Worm (Caenorhabditis elegans): Measurements from ENCODE around the gene C07E3.4.

C07E3.4 gene

ce11 chrII:10384680-10385383, 24.2 kb downstream of the C07E3.4 start, which contains the start of gene ztf-27 (continued):
- TF ChIP-seq unc-30 (tag; optimal IDR thresholded peaks at IDR 0.05) (no peak), sptf-1 (tag; optimal IDR thresholded peaks at IDR 0.05) (no peak), tbx-2 (tag; optimal IDR thresholded peaks at IDR 0.05) (no peak), lin-13 (GFP tag; optimal IDR thresholded peaks at IDR 0.05) (no peak), unc-98 (GFP tag; IDR thresholded peaks at IDR 0.05) (no peak), unc-86 (tag; optimal IDR thresholded peaks at IDR 0.05) (no peak), nhr-47 (tag; optimal IDR thresholded peaks at IDR 0.05) (peak; percentile 48), nhr-90 (tag; optimal IDR thresholded peaks at IDR 0.05; ENCODE audit: poor library complexity) (peak; percentile 38), efl-3 (GFP tag; optimal IDR thresholded peaks at IDR 0.05) (no peak), fos-1 (tag; optimal IDR thresholded peaks at IDR 0.05) (no peak), ceh-82 (tag; optimal IDR thresholded peaks at IDR 0.05) (no peak), nhr-12 (tag; optimal IDR thresholded peaks at IDR 0.05) (no peak), nhr-237 (tag; optimal IDR thresholded peaks at IDR 0.05) (no peak), ceh-88 (GFP tag; IDR thresholded peaks at IDR 0.05) (no peak), rnt-1 (tag; optimal IDR thresholded peaks at IDR 0.05) (peak; percentile 51), nhr-71 (tag; optimal IDR thresholded peaks at IDR 0.05) (peak; percentile 62), nhr-20 (tag; optimal IDR thresholded peaks at IDR 0.05) (peak; percentile 64), ceh-90 (tag; optimal IDR thresholded peaks at IDR 0.05) (no peak), lsy-2 (tag; optimal IDR thresholded peaks at IDR 0.05) (peak in 1 of 2 experiments; percentile 54), hpl-2 (GFP tag; optimal IDR thresholded peaks at IDR 0.05) (no peak), nhr-84 (tag; optimal IDR thresholded peaks at IDR 0.05) (no peak), nhr-11 (tag; optimal IDR thresholded peaks at IDR 0.05) (no peak), alr-1 (tag; optimal IDR thresholded peaks at IDR 0.05; ENCODE audit: borderline replicate concordance) (no peak), nhr-85 (tag) (peak; percentile 88), snu-23 (GFP tag; optimal IDR thresholded peaks at IDR 0.05) (peak; percentile 53), snpc-4 (tag; optimal IDR thresholded peaks at IDR 0.05) (no peak), nhr-28 (tag; optimal IDR thresholded peaks at IDR 0.05) (no peak), mep-1 (tag; optimal IDR thresholded peaks at IDR 0.05) (peak; percentile 55), lin-15B (tag; optimal IDR thresholded peaks at IDR 0.05) (no peak), lin-14 (GFP tag; optimal IDR thresholded peaks at IDR 0.05) (peak; percentile 69), ztf-4 (tag; optimal IDR thresholded peaks at IDR 0.05) (no peak), lir-3 (tag; optimal IDR thresholded peaks at IDR 0.05; ENCODE audit: poor library complexity) (peak; percentile 18), swsn-7 (tag; optimal IDR thresholded peaks at IDR 0.05) (peak; percentile 14), mdl-1 (tag; optimal IDR thresholded peaks at IDR 0.05) (peak in 1 of 2 experiments; percentile 56), vab-15 (tag; optimal IDR thresholded peaks at IDR 0.05) (no peak), lin-39 (tag; optimal IDR thresholded peaks at IDR 0.05) (no peak), grh-1 (GFP tag; IDR thresholded peaks at IDR 0.05) (no peak), xbp-1 (tag; optimal IDR thresholded peaks at IDR 0.05) (peak; percentile 1), C04F5.9 (tag; optimal IDR thresholded peaks at IDR 0.05) (no peak), ceh-8 (GFP tag; optimal IDR thresholded peaks at IDR 0.05) (no peak), nhr-77 (tag; optimal IDR thresholded peaks at IDR 0.05) (no peak), F16B12.6 (tag; optimal IDR thresholded peaks at IDR 0.05) (no peak), efl-1 (optimal IDR thresholded peaks at IDR 0.05) (peak; percentile 18 to 22), efl-1 (GFP tag; optimal IDR thresholded peaks at IDR 0.05 in 1 of 2) (peak in 1 of 2 experiments; percentile 92), ces-1 (GFP tag; optimal IDR thresholded peaks at IDR 0.05) (no peak), sup-37 (GFP tag; optimal IDR thresholded peaks at IDR 0.05) (no peak), lin-35 (GFP tag; optimal IDR thresholded peaks at IDR 0.05) (peak in 1 of 2 experiments; percentile 50), fkh-10 (GFP tag; optimal IDR thresholded peaks at IDR 0.05) (no peak), irx-1 (tag; optimal IDR thresholded peaks at IDR 0.05) (no peak), Y116A8C.19 (tag; optimal IDR thresholded peaks at IDR 0.05; ENCODE audit: borderline replicate concordance) (no peak), elt-2 (tag; optimal IDR thresholded peaks at IDR 0.05) (no peak), egl-13 (tag; optimal IDR thresholded peaks at IDR 0.05) (no peak), aha-1 (tag; optimal IDR thresholded peaks at IDR 0.05) (no peak)

Data from whole organism, L1 larva.